Worm (Caenorhabditis elegans): ENCODE results near the gene F47C12.8.
A peak's percentile ranks its signal among the peaks of the same experiment; 100 is the strongest.

Gene F47C12.8

DNA sequence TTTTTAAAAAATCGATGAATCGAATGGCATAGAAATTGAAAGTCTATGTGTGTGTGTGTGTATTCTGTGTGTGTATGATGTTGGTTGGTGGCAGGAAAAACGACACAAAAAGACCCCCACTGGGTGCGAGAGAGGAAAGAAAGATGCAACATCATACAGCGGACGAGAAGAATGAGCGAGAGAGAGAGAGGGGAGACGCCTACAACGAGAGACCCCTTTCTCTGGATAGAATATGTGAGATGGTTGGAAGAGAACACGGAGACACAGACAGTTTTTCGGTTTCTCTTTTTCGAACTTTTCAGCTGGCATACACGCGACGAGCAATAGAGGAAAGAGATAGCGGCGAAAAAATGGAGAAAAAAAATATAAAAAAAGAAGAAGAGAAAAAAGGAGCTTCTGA lies 21.4 kb upstream of the F47C12.8 start (continued):
- no peak for TF ChIP-seq F49E8.2 (tag; optimal IDR thresholded peaks at IDR 0.05; ENCODE audit: borderline replicate concordance)
- no peak for TF ChIP-seq ZK546.5 (tag; optimal IDR thresholded peaks at IDR 0.05)
- TF ChIP-seq ctbp-1 (GFP tag; IDR thresholded peaks at IDR 0.05): peak; percentile 81; the same call in 1 of the 2 replicates
- no peak for TF ChIP-seq daf-12 (tag; optimal IDR thresholded peaks at IDR 0.05)
- TF ChIP-seq lin-15B (tag; optimal IDR thresholded peaks at IDR 0.05): no peak
- no peak for TF ChIP-seq Y75B8A.6 (GFP tag; IDR thresholded peaks at IDR 0.05)
- no peak for TF ChIP-seq dmd-8 (GFP tag; IDR thresholded peaks at IDR 0.05)
- TF ChIP-seq nhr-41 (GFP tag; IDR thresholded peaks at IDR 0.05): no peak
- TF ChIP-seq D1046.2 (GFP tag; IDR thresholded peaks at IDR 0.05): no peak
- no peak for TF ChIP-seq gei-8 (GFP tag; optimal IDR thresholded peaks at IDR 0.05)
- no peak for TF ChIP-seq fos-1 (tag; optimal IDR thresholded peaks at IDR 0.05)
- TF ChIP-seq R02D3.7 (tag; optimal IDR thresholded peaks at IDR 0.05): no peak
- TF ChIP-seq egl-27 (tag; optimal IDR thresholded peaks at IDR 0.05): no peak
- TF ChIP-seq unc-62 (GFP tag; optimal IDR thresholded peaks at IDR 0.05 in 1 of 2): no peak
- TF ChIP-seq unc-62 (tag; optimal IDR thresholded peaks at IDR 0.05): no peak
- TF ChIP-seq pha-4 (GFP tag; IDR thresholded peaks at IDR 0.05): no peak
- TF ChIP-seq pha-4 (tag; optimal IDR thresholded peaks at IDR 0.05): peak; percentile 77
- no peak for TF ChIP-seq skn-1 (tag; optimal IDR thresholded peaks at IDR 0.05)
- peak; percentile 48 for TF ChIP-seq nhr-6 (tag; optimal IDR thresholded peaks at IDR 0.05)
- TF ChIP-seq mxl-2 (GFP tag; conservative IDR thresholded peaks at IDR 0.05): no peak
- TF ChIP-seq set-16 (GFP tag; IDR thresholded peaks at IDR 0.05): peak; percentile 44
- TF ChIP-seq nhr-76 (tag; optimal IDR thresholded peaks at IDR 0.05): peak; percentile 5
- peak; percentile 45 for TF ChIP-seq lin-13 (GFP tag; optimal IDR thresholded peaks at IDR 0.05)
- TF ChIP-seq nhr-25 (tag; optimal IDR thresholded peaks at IDR 0.05; ENCODE audit: borderline replicate concordance, insufficient read depth): no peak
- peak in 1 of 2 experiments; percentile 81 for TF ChIP-seq hif-1 (tag; optimal IDR thresholded peaks at IDR 0.05)
- no peak for TF ChIP-seq unc-130 (GFP tag; optimal IDR thresholded peaks at IDR 0.05)
- 0 out of 2 replicates have a peak, but pooled peaks have one; percentile 19 for TF ChIP-seq madf-9 (GFP tag; conservative IDR thresholded peaks at IDR 0.05)

- TF ChIP-seq aha-1 (tag) (peak; percentile 73), ceh-82 (tag; optimal IDR thresholded peaks at IDR 0.05) (no peak), dmd-6 (GFP tag; IDR thresholded peaks at IDR 0.05) (peak; percentile 54), nhr-6 (tag; optimal IDR thresholded peaks at IDR 0.05) (peak; percentile 15), ama-1 (optimal IDR thresholded peaks at IDR 0.05) (peak; percentile 68), dve-1 (tag; optimal IDR thresholded peaks at IDR 0.05; ENCODE audit: insufficient read depth) (peak; percentile 44), set-16 (GFP tag; IDR thresholded peaks at IDR 0.05) (peak; percentile 89), attf-4 (tag; optimal IDR thresholded peaks at IDR 0.05) (no peak), nhr-28 (tag; optimal IDR thresholded peaks at IDR 0.05) (peak; percentile 39), php-3 (GFP tag; IDR thresholded peaks at IDR 0.05) (peak; percentile 38; the same call in 1 of the 2 replicates), nhr-237 (tag; optimal IDR thresholded peaks at IDR 0.05) (no peak), tra-1 (GFP tag; IDR thresholded peaks at IDR 0.05) (0 out of 2 replicates have a peak, but pooled peaks have one; percentile 62), dpl-1 (GFP tag; optimal IDR thresholded peaks at IDR 0.05) (no peak), unc-62 (GFP tag; optimal IDR thresholded peaks at IDR 0.05 in 1 of 2) (peak in 1 of 2 experiments; percentile 97), unc-62 (tag; optimal IDR thresholded peaks at IDR 0.05) (no peak), Y48G9A.11 (GFP tag; IDR thresholded peaks at IDR 0.05) (peak; percentile 32; the same call in 1 of the 2 replicates), ceh-20 (GFP tag; IDR thresholded peaks at IDR 0.05) (no peak), ZK546.5 (tag; optimal IDR thresholded peaks at IDR 0.05) (no peak), egl-27 (tag; optimal IDR thresholded peaks at IDR 0.05) (no peak), hif-1 (tag; optimal IDR thresholded peaks at IDR 0.05) (peak in 1 of 2 experiments; percentile 5), hlh-11 (tag; optimal IDR thresholded peaks at IDR 0.05) (peak; percentile 26)
Observed at ce11 chrIV:4018692-4019387, 20.4 kb upstream of the F47C12.8 start.
